Fruit fly (Drosophila melanogaster): ENCODE measurements around the gene Cdk7.

dm6 chrX:5329266-5329898 lies 20.6 kb upstream of the Cdk7 start, which contains the start of the genes CG3309 and XRCC1:
- TF ChIP-seq Pif1B (GFP tag; optimal IDR thresholded peaks at IDR 0.05) (no peak), CG34367 (tag; optimal IDR thresholded peaks at IDR 0.05) (no peak), fd96Ca (GFP tag; IDR thresholded peaks at IDR 0.05) (peak; percentile 53; the same call in 1 of the 3 replicates), CG9948 (tag; optimal IDR thresholded peaks at IDR 0.05) (no peak), CG10348 (GFP tag; IDR thresholded peaks at IDR 0.05) (no peak), CG15710 (tag; optimal IDR thresholded peaks at IDR 0.05) (no peak), Ets98B (GFP tag; IDR thresholded peaks at IDR 0.05) (peak; percentile 2; the same call in 1 of the 2 replicates), gl (tag; optimal IDR thresholded peaks at IDR 0.05) (no peak), CG17806 (tag; optimal IDR thresholded peaks at IDR 0.05) (no peak), EcR (GFP tag; optimal IDR thresholded peaks at IDR 0.05) (no peak), CG8301 (tag; optimal IDR thresholded peaks at IDR 0.05) (peak; percentile 14), CG14655 (GFP tag; optimal IDR thresholded peaks at IDR 0.05) (no peak), Pif1A (GFP tag; optimal IDR thresholded peaks at IDR 0.05) (no peak), D1 (tag; optimal IDR thresholded peaks at IDR 0.05) (no peak)
